Fruit fly (Drosophila melanogaster): Measurements from ENCODE around the gene Akh.
A peak's percentile ranks its signal among the peaks of the same experiment; 100 is the strongest.

The Akh gene

dm6 chr3L:4096546-4096945 is 44.7 kb upstream of the Akh start:
- TF ChIP-seq CG2199 (GFP tag; IDR thresholded peaks at IDR 0.05) (0 out of 3 replicates have a peak, but pooled peaks have one; percentile 59), CG8924 (tag; optimal IDR thresholded peaks at IDR 0.05) (no peak), HmgD (GFP tag; optimal IDR thresholded peaks at IDR 0.05) (no peak), sens (GFP tag) (peak; percentile 27), pum (GFP tag; optimal IDR thresholded peaks at IDR 0.05) (no peak), YL-1 (GFP tag; optimal IDR thresholded peaks at IDR 0.05) (no peak), CG5180 (GFP tag; optimal IDR thresholded peaks at IDR 0.05) (peak; percentile 96), CG7963 (GFP tag; IDR thresholded peaks at IDR 0.05; ENCODE audit: partially characterized antibody) (no peak), z (GFP tag; IDR thresholded peaks at IDR 0.05) (peak; percentile 71; the same call in 1 of the 3 replicates), CG7271 (tag; optimal IDR thresholded peaks at IDR 0.05) (no peak), Atf-2 (GFP tag; optimal IDR thresholded peaks at IDR 0.05) (no peak), Ssrp (tag; optimal IDR thresholded peaks at IDR 0.05) (no peak), ci (GFP tag; IDR thresholded peaks at IDR 0.05) (peak; percentile 39; the same call in 1 of the 3 replicates), sd (tag; optimal IDR thresholded peaks at IDR 0.05) (peak; percentile 28), eyg (GFP tag; optimal IDR thresholded peaks at IDR 0.05) (no peak), Antp (GFP tag; optimal IDR thresholded peaks at IDR 0.05) (no peak), CG13894 (tag; optimal IDR thresholded peaks at IDR 0.05) (no peak), nmo (GFP tag; optimal IDR thresholded peaks at IDR 0.05) (no peak), ro (GFP tag; IDR thresholded peaks at IDR 0.05) (no peak), Hr3 (GFP tag; optimal IDR thresholded peaks at IDR 0.05) (no peak), CG1603 (tag; optimal IDR thresholded peaks at IDR 0.05) (no peak), gem (tag; optimal IDR thresholded peaks at IDR 0.05) (no peak), Dip2 (GFP tag; IDR thresholded peaks at IDR 0.05) (no peak), slp2 (GFP tag; optimal IDR thresholded peaks at IDR 0.05) (no peak), CG8290 (GFP tag; optimal IDR thresholded peaks at IDR 0.05) (no peak), CG8290 (tag; optimal IDR thresholded peaks at IDR 0.05) (peak in 1 of 2 experiments; percentile 11), CG31365 (tag; optimal IDR thresholded peaks at IDR 0.05) (no peak), pros (GFP tag; optimal IDR thresholded peaks at IDR 0.05) (peak; percentile 55), chinmo (GFP tag; IDR thresholded peaks at IDR 0.05; ENCODE audit: partially characterized antibody) (0 out of 4 replicates have a peak, but pooled peaks have one; percentile 47), CG15011 (GFP tag; optimal IDR thresholded peaks at IDR 0.05) (no peak), Pdp1 (GFP tag; optimal IDR thresholded peaks at IDR 0.05) (peak in 1 of 2 experiments; percentile 31), CG12769 (tag; optimal IDR thresholded peaks at IDR 0.05) (peak; percentile 53), BEAF-32 (GFP tag; optimal IDR thresholded peaks at IDR 0.05) (no peak), Side (GFP tag; optimal IDR thresholded peaks at IDR 0.05) (no peak), HHEX (GFP tag; optimal IDR thresholded peaks at IDR 0.05) (no peak), vnd (GFP tag; IDR thresholded peaks at IDR 0.05; ENCODE audit: partially characterized antibody) (no peak), Fer3 (tag; optimal IDR thresholded peaks at IDR 0.05) (no peak), crol (GFP tag; IDR thresholded peaks at IDR 0.05) (peak; percentile 95), CG10543 (GFP tag; optimal IDR thresholded peaks at IDR 0.05) (peak; percentile 19), twi (tag; optimal IDR thresholded peaks at IDR 0.05) (peak; percentile 8), caup (GFP tag; optimal IDR thresholded peaks at IDR 0.05; ENCODE audit: severe bottlenecking) (no peak), kay (GFP tag; optimal IDR thresholded peaks at IDR 0.05) (no peak), CG30403 (GFP tag; optimal IDR thresholded peaks at IDR 0.05) (no peak), Dad (GFP tag; optimal IDR thresholded peaks at IDR 0.05) (no peak), zf30C (GFP tag; optimal IDR thresholded peaks at IDR 0.05) (no peak), CG14710 (tag; optimal IDR thresholded peaks at IDR 0.05) (no peak), btn (GFP tag; optimal IDR thresholded peaks at IDR 0.05) (no peak), CG17912 (GFP tag; optimal IDR thresholded peaks at IDR 0.05) (no peak), sc (optimal IDR thresholded peaks at IDR 0.05) (no peak), sc (GFP tag; optimal IDR thresholded peaks at IDR 0.05) (no peak), Med (GFP tag) (peak; percentile 80)

Data from whole organism, embryonic.